Fruit fly (Drosophila melanogaster) whole organism, embryonic: ENCODE measurements around the gene wge.

ENCODE experiments used
- CG10543 ChIP-seq: fragments of 200-800 bp; sonication (Bioruptor generic); optimal IDR thresholded peaks from 3 replicates; lab custom pipeline; 2017; ENCODE audit warnings: missing biosample characterization, mild to moderate bottlenecking, missing genetic modification characterization, moderate library complexity
- CG12299 ChIP-seq: fragments of 200-800 bp; sonication (Bioruptor generic); optimal IDR thresholded peaks from 2 replicates; lab custom pipeline; 2018; ENCODE audit warnings: missing biosample characterization, mild to moderate bottlenecking, missing genetic modification characterization
- CG12769 ChIP-seq: fragments of 200-800 bp; sonication (Bioruptor generic); optimal IDR thresholded peaks from 2 replicates; lab custom pipeline; 2019; ENCODE audit warnings: missing biosample characterization, mild to moderate bottlenecking, missing genetic modification characterization, moderate library complexity
- CG13894 ChIP-seq: fragments of 200-800 bp; sonication (Bioruptor generic); optimal IDR thresholded peaks from 3 replicates; lab custom pipeline; 2018; ENCODE audit warnings: missing biosample characterization, mild to moderate bottlenecking, missing genetic modification characterization, moderate library complexity
- CG1832 ChIP-seq: fragments of 200-800 bp; sonication (Bioruptor generic); optimal IDR thresholded peaks from 2 replicates; lab custom pipeline; 2017; ENCODE audit warnings: missing biosample characterization, mild to moderate bottlenecking, missing genetic modification characterization, inconsistent platforms
- CG2120 ChIP-seq: fragments of 200-800 bp; sonication (Bioruptor generic); optimal IDR thresholded peaks from 3 replicates; lab custom pipeline; 2016; ENCODE audit warnings: missing biosample characterization, missing genetic modification characterization
- CG2199 ChIP-seq: fragments of 200-800 bp; sonication (Bioruptor generic); IDR thresholded peaks from 3 replicates; pipeline ENCODE4 v1.3.6; 2022; ENCODE audit warnings: missing biosample characterization, missing genetic modification characterization
- CG32532 ChIP-seq: fragments of 200-800 bp; sonication (Bioruptor generic); IDR thresholded peaks from 2 replicates; pipeline ENCODE4 v1.3.6; 2022; ENCODE audit warnings: missing biosample characterization, missing genetic modification characterization
- CG3838 ChIP-seq: fragments of 200-800 bp; sonication (Bioruptor generic); optimal IDR thresholded peaks from 3 replicates; lab custom pipeline; 2016; ENCODE audit warnings: missing biosample characterization, missing genetic modification characterization
- CG3995 ChIP-seq: fragments of 200-800 bp; sonication (Bioruptor generic); optimal IDR thresholded peaks from 3 replicates; lab custom pipeline; 2016; ENCODE audit warnings: missing biosample characterization, missing genetic modification characterization
- CG43689 ChIP-seq: fragments of 200-800 bp; sonication (Bioruptor generic); IDR thresholded peaks from 2 replicates; pipeline ENCODE4 v1.3.6; 2022; ENCODE audit warnings: missing biosample characterization, missing genetic modification characterization
- CG7839 ChIP-seq: fragments of 200-800 bp; sonication (Bioruptor generic); optimal IDR thresholded peaks from 3 replicates; lab custom pipeline; 2018; ENCODE audit warnings: missing biosample characterization, mild to moderate bottlenecking, missing genetic modification characterization, moderate library complexity
- CG8478 ChIP-seq: fragments of >200 bp; optimal IDR thresholded peaks from 2 replicates; lab custom pipeline; 2018
- CG8924 ChIP-seq: fragments of 200-800 bp; optimal IDR thresholded peaks from 3 replicates; lab custom pipeline; 2019; ENCODE audit warnings: missing biosample characterization, mild to moderate bottlenecking, missing genetic modification characterization, moderate library complexity
- CG9215 ChIP-seq: fragments of 200-800 bp; sonication (Bioruptor generic); IDR thresholded peaks from 2 replicates; pipeline ENCODE4 v1.3.6; 2022; ENCODE audit warnings: missing biosample characterization, missing genetic modification characterization
- D19A ChIP-seq: fragments of 200-800 bp; optimal IDR thresholded peaks from 3 replicates; lab custom pipeline; 2019; ENCODE audit warnings: missing biosample characterization, mild to moderate bottlenecking, missing genetic modification characterization, moderate library complexity
- Dll ChIP-seq: fragments of 200-800 bp; sonication (Bioruptor generic); IDR thresholded peaks from 4 replicates; pipeline ENCODE4 v1.3.6; 2022; ENCODE audit warnings: missing biosample characterization, missing genetic modification characterization; ENCODE audit not compliant: partially characterized antibody
- Doc3 ChIP-seq: fragments of 200-800 bp; sonication (Bioruptor generic); IDR thresholded peaks from 3 replicates; pipeline ENCODE4 v1.3.6; 2022; ENCODE audit warnings: missing biosample characterization, missing genetic modification characterization; ENCODE audit not compliant: partially characterized antibody
- Drgx ChIP-seq: fragments of 200-800 bp; sonication (Bioruptor generic); IDR thresholded peaks from 2 replicates; pipeline ENCODE4 v1.3.6; 2022; ENCODE audit warnings: missing biosample characterization, missing genetic modification characterization
- HLH4C ChIP-seq: fragments of 200-800 bp; sonication (Bioruptor generic); IDR thresholded peaks from 3 replicates; pipeline ENCODE4 v1.3.6; 2022; ENCODE audit warnings: missing biosample characterization, missing genetic modification characterization; ENCODE audit not compliant: partially characterized antibody
- Hr78 ChIP-seq, 2 experiments: fragments of 200-800 bp in 1 of 2; fragments of >200 bp in 1 of 2; sonication (Bioruptor generic) in 1 of 2; optimal IDR thresholded peaks; 2 replicates each; lab custom pipeline; 2017 to 2019; ENCODE audit warnings: missing biosample characterization in 2 of 2, missing genetic modification characterization in 2 of 2, mild to moderate bottlenecking in 1 of 2, moderate library complexity in 1 of 2
- Jarid2 ChIP-seq: fragments of 200-800 bp; sonication (Bioruptor generic); optimal IDR thresholded peaks from 3 replicates; lab custom pipeline; 2017; ENCODE audit warnings: mild to moderate bottlenecking, missing biosample characterization, missing genetic modification reagents, missing genetic modification characterization
- Lhr ChIP-seq: fragments of 200-800 bp; sonication (Bioruptor generic); optimal IDR thresholded peaks from 3 replicates; lab custom pipeline; 2017; ENCODE audit warnings: mild to moderate bottlenecking, missing biosample characterization, missing genetic modification reagents, missing genetic modification characterization
- Med ChIP-seq: fragments of 200-800 bp; sonication (Bioruptor generic); peaks from one replicate; lab custom pipeline; 2016; ENCODE audit warnings: missing biosample characterization, missing genetic modification characterization, mild to moderate bottlenecking, inconsistent platforms, moderate library complexity
- Myb ChIP-seq: fragments of 200-800 bp; sonication (Bioruptor generic); optimal IDR thresholded peaks from 2 replicates; lab custom pipeline; 2016; ENCODE audit warnings: missing biosample characterization, missing genetic modification characterization
- Sry-δ ChIP-seq: fragments of 200-800 bp; sonication (Bioruptor generic); optimal IDR thresholded peaks from 2 replicates; lab custom pipeline; 2016; ENCODE audit warnings: missing biosample characterization, missing genetic modification characterization
- al ChIP-seq: fragments of 200-800 bp; sonication (Bioruptor generic); IDR thresholded peaks from 2 replicates; pipeline ENCODE4 v1.3.6; 2022; ENCODE audit warnings: missing biosample characterization, missing genetic modification characterization
- cg ChIP-seq: fragments of 200-800 bp; sonication (Bioruptor generic); optimal IDR thresholded peaks from 3 replicates; lab custom pipeline; 2019; ENCODE audit warnings: missing biosample characterization, mild to moderate bottlenecking, missing genetic modification characterization, moderate library complexity
- chinmo ChIP-seq: fragments of 200-800 bp; sonication (Bioruptor generic); IDR thresholded peaks from 4 replicates; pipeline ENCODE4 v1.3.6; 2022; ENCODE audit warnings: missing biosample characterization, missing genetic modification characterization; ENCODE audit not compliant: partially characterized antibody
- chm ChIP-seq: fragments of 200-800 bp; sonication (Bioruptor generic); IDR thresholded peaks from 2 replicates; pipeline ENCODE4 v1.3.6; 2022; ENCODE audit warnings: missing biosample characterization, missing genetic modification characterization
- corto ChIP-seq: fragments of 200-800 bp; sonication (Bioruptor generic); optimal IDR thresholded peaks from 2 replicates; lab custom pipeline; 2016; ENCODE audit warnings: missing biosample characterization, mild to moderate bottlenecking, missing genetic modification characterization, moderate library complexity
- exex ChIP-seq: fragments of 200-800 bp; sonication (Bioruptor generic); optimal IDR thresholded peaks from 4 replicates; lab custom pipeline; 2018; ENCODE audit warnings: missing biosample characterization, mild to moderate bottlenecking, missing genetic modification characterization, moderate library complexity
- fd102C ChIP-seq: fragments of 200-800 bp; sonication (Bioruptor generic); optimal IDR thresholded peaks from 2 replicates; lab custom pipeline; 2018; ENCODE audit warnings: missing biosample characterization, mild to moderate bottlenecking, missing genetic modification characterization, moderate library complexity
- gro ChIP-seq: fragments of 200-800 bp; sonication (Bioruptor generic); optimal IDR thresholded peaks from 2 replicates; lab custom pipeline; 2016; ENCODE audit warnings: missing biosample characterization, missing genetic modification characterization
- jigr1 ChIP-seq: fragments of 200-800 bp; sonication (Bioruptor generic); IDR thresholded peaks from 3 replicates; pipeline ENCODE4 v1.3.6; 2022; ENCODE audit warnings: missing biosample characterization, missing genetic modification characterization
- kah ChIP-seq: fragments of 200-800 bp; sonication (Bioruptor generic); optimal IDR thresholded peaks from 2 replicates; lab custom pipeline; 2018; ENCODE audit warnings: missing biosample characterization, mild to moderate bottlenecking, missing genetic modification characterization
- lbe ChIP-seq: fragments of 200-800 bp; sonication (Bioruptor generic); optimal IDR thresholded peaks from 2 replicates; lab custom pipeline; 2016; ENCODE audit warnings: missing biosample characterization, mild to moderate bottlenecking, missing genetic modification characterization
- mam ChIP-seq: fragments of 200-800 bp; sonication (Bioruptor generic); optimal IDR thresholded peaks from 3 replicates; lab custom pipeline; 2016; ENCODE audit warnings: missing biosample characterization, missing genetic modification characterization
- phol ChIP-seq: fragments of 200-800 bp; sonication (Bioruptor generic); optimal IDR thresholded peaks from 3 replicates; lab custom pipeline; 2018; ENCODE audit warnings: missing biosample characterization, mild to moderate bottlenecking, missing genetic modification characterization, moderate library complexity
- ranshi ChIP-seq: fragments of 200-800 bp; sonication (Bioruptor generic); IDR thresholded peaks from 2 replicates; pipeline ENCODE4 v1.3.6; 2022; ENCODE audit warnings: missing biosample characterization, missing genetic modification characterization
- salm ChIP-seq: fragments of 200-800 bp; sonication (Bioruptor generic); optimal IDR thresholded peaks from 2 replicates; lab custom pipeline; 2018; ENCODE audit warnings: missing biosample characterization, mild to moderate bottlenecking, missing genetic modification characterization
- sima ChIP-seq: fragments of 200-800 bp; sonication (Bioruptor generic); optimal IDR thresholded peaks from 2 replicates; lab custom pipeline; 2016; ENCODE audit warnings: missing biosample characterization, missing genetic modification characterization
- slou ChIP-seq: fragments of 200-800 bp; sonication (Bioruptor generic); optimal IDR thresholded peaks from 3 replicates; lab custom pipeline; 2016; ENCODE audit warnings: missing biosample characterization, missing genetic modification characterization
- sob ChIP-seq: fragments of 200-800 bp; sonication (Bioruptor generic); IDR thresholded peaks from 2 replicates; pipeline ENCODE4 v1.3.6; 2022; ENCODE audit warnings: missing biosample characterization, missing genetic modification characterization
- sug ChIP-seq: fragments of 200-800 bp; optimal IDR thresholded peaks from 2 replicates; lab custom pipeline; 2019; ENCODE audit warnings: missing biosample characterization, mild to moderate bottlenecking, missing genetic modification characterization, moderate library complexity
- ttk ChIP-seq: fragments of 200-800 bp; sonication (Bioruptor generic); IDR thresholded peaks from 2 replicates; pipeline ENCODE4 v2.1.2; 2022; ENCODE audit warnings: missing biosample characterization, missing genetic modification characterization

wge gene

DNA sequence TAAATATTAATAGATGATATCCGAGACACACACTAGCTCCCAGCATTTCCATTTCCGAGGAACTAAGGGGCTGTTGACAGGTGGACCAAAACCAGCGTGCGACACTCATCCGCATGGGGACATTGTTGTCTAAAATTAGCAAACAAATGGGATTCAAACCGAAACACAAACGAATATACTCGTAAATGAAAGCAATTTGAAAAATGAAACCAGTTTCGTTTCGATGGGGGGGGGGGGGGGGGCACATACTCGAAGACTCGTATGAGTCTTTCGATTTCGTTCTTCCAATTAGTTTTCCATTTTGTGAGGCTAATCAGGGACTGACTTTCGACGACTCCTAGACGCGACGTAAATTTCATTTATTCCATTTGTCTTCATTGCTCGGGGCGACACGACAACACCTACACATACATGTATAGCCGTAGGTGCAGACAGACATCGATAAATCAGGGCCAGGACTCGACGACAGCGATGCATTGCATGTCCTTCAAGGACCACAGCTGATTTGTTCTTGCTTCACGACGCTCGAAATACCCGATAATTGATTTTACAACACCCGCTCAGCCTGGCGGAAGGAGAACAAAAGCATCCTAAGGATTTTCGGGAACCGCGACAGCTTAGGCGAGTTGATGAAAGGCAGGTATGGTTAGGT, 48.1 kb downstream of the wge start (continued):
- TF ChIP-seq CG1832 (GFP tag; lab: Kevin White, UChicago) (no peak), CG9215 (GFP tag; lab: Robert Waterston, UW) (no peak), CG43689 (GFP tag; lab: Robert Waterston, UW) (no peak), ranshi (GFP tag; lab: Robert Waterston, UW) (no peak), CG3838 (GFP tag; lab: Kevin White, UChicago) (no peak), al (GFP tag; lab: Robert Waterston, UW) (no peak), Sry-δ (GFP tag; lab: Kevin White, UChicago) (no peak), Lhr (GFP tag; lab: Kevin White, UChicago) (no peak)

DNA sequence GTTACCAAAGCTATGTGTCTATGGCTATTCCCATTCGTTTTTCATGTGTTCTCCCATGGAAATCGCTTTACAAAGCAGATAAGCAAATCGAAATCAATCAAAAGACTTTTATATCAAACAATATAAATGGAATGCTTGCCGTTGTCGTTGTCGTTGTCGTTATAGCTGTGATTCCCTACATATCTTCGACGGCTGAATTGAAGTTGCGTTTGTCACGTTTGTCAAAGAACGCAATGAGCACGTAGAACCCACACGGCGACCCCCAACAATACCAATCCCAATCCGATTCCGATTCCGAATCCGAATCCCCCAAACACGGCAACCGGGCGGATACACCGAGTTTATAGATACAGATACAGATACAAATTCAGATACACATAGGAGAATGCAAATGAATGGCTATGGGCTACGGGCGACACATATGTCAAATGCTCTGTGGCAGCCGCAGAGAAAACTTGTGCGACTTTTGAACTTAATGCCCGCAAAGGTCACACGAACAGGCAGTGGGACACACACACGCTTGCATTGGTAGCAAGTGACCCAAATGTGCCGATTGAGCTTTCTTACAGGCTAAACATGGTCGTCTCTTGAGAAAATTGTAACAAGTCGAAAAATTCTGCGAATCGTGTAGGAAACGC, 51.0 kb downstream of the wge start:
- TF ChIP-seq chinmo (GFP tag; lab: Robert Waterston, UW) (0 out of 4 replicates have a peak, but pooled peaks have one; percentile 51), Hr78 (GFP tag; optimal IDR thresholded peaks at IDR 0.05; lab: Kevin White, UChicago) (peak in 1 of 2 experiments; percentile 85), CG8924 (tag; lab: Kevin White, UChicago) (no peak), CG2199 (0 out of 3 replicates have a peak, but pooled peaks have one; percentile 12), cg (GFP tag; lab: Kevin White, UChicago) (peak; percentile 23), CG13894 (peak; percentile 93), Drgx (GFP tag; lab: Robert Waterston, UW) (no peak), Dll (GFP tag; lab: Robert Waterston, UW) (0 out of 4 replicates have a peak, but pooled peaks have one; percentile 16), sima (GFP tag; lab: Kevin White, UChicago) (no peak), sob (GFP tag; lab: Robert Waterston, UW) (no peak)

DNA sequence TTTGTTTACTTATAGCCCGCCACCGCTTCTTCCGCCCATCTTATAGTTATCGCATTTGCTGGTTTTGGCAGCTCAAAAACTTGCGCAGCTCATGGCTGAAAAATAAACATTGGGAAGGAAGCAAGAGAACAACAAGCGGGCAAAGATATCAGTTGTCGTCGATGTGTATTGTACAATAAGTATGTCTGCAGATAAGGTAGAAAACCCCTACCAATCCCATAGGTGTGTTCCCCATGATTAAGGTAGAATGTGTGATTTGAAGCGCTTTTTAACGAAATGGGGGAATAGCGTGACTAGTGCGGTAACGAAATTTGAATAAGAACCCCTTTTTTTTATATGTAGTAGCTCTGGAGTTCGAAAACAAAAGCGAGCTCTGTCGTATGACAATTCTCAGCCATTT, 51.8 kb downstream of the wge start:
- TF ChIP-seq fd102C (GFP tag; lab: Kevin White, UChicago) (no peak), HLH4C (GFP tag; lab: Robert Waterston, UW) (no peak), CG12769 (tag; lab: Kevin White, UChicago) (peak; percentile 36), jigr1 (GFP tag; lab: Robert Waterston, UW) (no peak), chm (GFP tag; lab: Robert Waterston, UW) (no peak), CG32532 (GFP tag; lab: Robert Waterston, UW) (no peak), gro (GFP tag; lab: Kevin White, UChicago) (no peak), Myb (GFP tag; lab: Kevin White, UChicago) (no peak), exex (tag; lab: Kevin White, UChicago) (peak; percentile 18), CG8478 (lab: Kevin White, UChicago) (no peak), ttk (no peak), kah (no peak), Med (peak; percentile 44), CG12299 (no peak), mam (GFP tag; lab: Kevin White, UChicago) (no peak), Jarid2 (GFP tag; lab: Kevin White, UChicago) (no peak), Doc3 (GFP tag; lab: Robert Waterston, UW) (no peak), slou (no peak), sug (tag; lab: Kevin White, UChicago) (peak; percentile 43), D19A (tag; lab: Kevin White, UChicago) (no peak), corto (GFP tag; lab: Kevin White, UChicago) (no peak), CG2120 (GFP tag; lab: Kevin White, UChicago) (no peak), CG3995 (GFP tag; lab: Kevin White, UChicago) (peak; percentile 86), CG10543 (GFP tag; lab: Kevin White, UChicago) (peak; percentile 1), lbe (GFP tag; lab: Kevin White, UChicago) (no peak), CG7839 (tag; lab: Kevin White, UChicago) (no peak), salm (tag; lab: Kevin White, UChicago) (no peak), phol (tag; lab: Kevin White, UChicago) (no peak)
